Worm (Caenorhabditis elegans): ENCODE measurements around the gene itr-1.

ce11 chrIV:7712252-7712651 is 37.3 kb downstream of the itr-1 start:
- TF ChIP-seq him-1 (tag; optimal IDR thresholded peaks at IDR 0.05) (no peak), W03F9.2 (tag; optimal IDR thresholded peaks at IDR 0.05) (no peak)
